Worm (Caenorhabditis elegans) whole organism, L4/young adult: ENCODE measurements around the gene ZK177.2.

Experiments used
- W03F9.2 ChIP-seq: fragments of 150-350 bp; optimal IDR thresholded peaks from 2 replicates; lab custom pipeline; 2014; ENCODE audit warnings: missing biosample characterization, missing genetic modification characterization
- dao-5 ChIP-seq: sonication (generic microtip); optimal IDR thresholded peaks from 2 replicates; lab custom pipeline; 2016; ENCODE audit warnings: missing genotype, missing genetic modification characterization, moderate library complexity, missing compliant biosample characterization
- him-1 ChIP-seq: sonication (generic microtip); optimal IDR thresholded peaks from 2 replicates; lab custom pipeline; 2016; ENCODE audit warnings: missing genotype, missing genetic modification reagents, missing genetic modification characterization, missing compliant biosample characterization

The ZK177.2 gene

DNA sequence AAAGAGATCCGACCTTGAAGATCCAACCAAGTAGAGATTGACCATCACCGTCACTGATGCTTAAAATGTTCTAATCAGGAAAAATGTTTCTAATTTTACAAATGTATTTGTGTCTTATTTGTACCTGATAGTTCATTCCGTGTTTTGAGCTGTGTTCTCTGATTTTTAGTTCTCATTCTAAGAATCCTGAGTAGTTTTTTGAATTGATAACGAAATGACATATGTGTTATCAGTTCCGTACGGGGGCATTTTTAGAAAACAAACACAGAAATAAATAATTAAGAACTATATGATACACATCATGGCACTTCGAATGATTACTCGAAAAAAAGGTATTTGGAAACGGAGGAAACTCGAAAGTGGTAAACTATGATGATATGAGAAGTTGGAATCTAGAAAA lies 36.5 kb downstream of the ZK177.2 start:
- TF ChIP-seq W03F9.2 (tag; lab: Kevin White, UChicago) (no peak), him-1 (tag; lab: Kevin White, UChicago) (no peak)

ce11 chrII:5556431-5556830 lies 37.4 kb downstream of the ZK177.2 start, which contains the start of gene ins-11:
ins-11 (plus strand) TSS chrII:5556731.
- TF ChIP-seq W03F9.2 (tag; lab: Kevin White, UChicago) = no peak
- no peak for TF ChIP-seq him-1 (tag; lab: Kevin White, UChicago)
- no peak for TF ChIP-seq dao-5 (tag; lab: Kevin White, UChicago)

ce11 chrII:5557134-5557533 lies 38.1 kb downstream of the ZK177.2 start:
- TF ChIP-seq dao-5 (tag; lab: Kevin White, UChicago) = no peak
- TF ChIP-seq W03F9.2 (tag; lab: Kevin White, UChicago) = no peak

ce11 chrII:5561392-5561791 lies 42.4 kb downstream of the ZK177.2 start, which contains the start of gene C17C3.3:
C17C3.3 (plus strand) TSS chrII:5561737.
- TF ChIP-seq W03F9.2 (tag; lab: Kevin White, UChicago) = no peak
- TF ChIP-seq him-1 (tag; lab: Kevin White, UChicago) = no peak
- TF ChIP-seq dao-5 (tag; lab: Kevin White, UChicago) = no peak

ce11 chrII:5565082-5565623 lies 46.1 kb downstream of the ZK177.2 start:
- TF ChIP-seq W03F9.2 (tag; lab: Kevin White, UChicago) = no peak
- TF ChIP-seq dao-5 (tag; lab: Kevin White, UChicago) = no peak
- TF ChIP-seq him-1 (tag; lab: Kevin White, UChicago) = no peak
